Worm (Caenorhabditis elegans) whole organism, young adult: ENCODE results near the gene K07E8.6.

Experiments
- F37B4.10 ChIP-seq: fragments of 200-800 bp; sonication (Bioruptor generic); IDR thresholded peaks from 2 replicates; pipeline ENCODE4 v1.3.6; 2022; ENCODE audit warnings: missing genetic modification characterization, missing compliant biosample characterization
- F55B11.4 ChIP-seq: sonication (generic microtip); optimal IDR thresholded peaks from 2 replicates; lab custom pipeline; 2016; ENCODE audit warnings: missing compliant biosample characterization, missing genetic modification characterization, borderline replicate concordance; ENCODE audit not compliant: insufficient read depth
- ceh-58 ChIP-seq: fragments of 200-800 bp; sonication (Bioruptor generic); IDR thresholded peaks from 2 replicates; pipeline ENCODE4 v1.3.6; 2022; ENCODE audit warnings: missing genetic modification characterization, missing compliant biosample characterization
- egl-44 ChIP-seq: fragments of 200-800 bp; sonication (Bioruptor generic); IDR thresholded peaks from 2 replicates; pipeline ENCODE4 v1.3.6; 2022; ENCODE audit warnings: missing genetic modification reagents, missing genetic modification characterization, missing compliant biosample characterization
- gei-17 ChIP-seq: fragments of 200-800 bp; sonication (Bioruptor generic); optimal IDR thresholded peaks from 2 replicates; lab custom pipeline; 2018; ENCODE audit warnings: mild to moderate bottlenecking, missing genetic modification characterization, missing compliant biosample characterization
- him-1 ChIP-seq: sonication (generic microtip); optimal IDR thresholded peaks from 2 replicates; lab custom pipeline; 2016; ENCODE audit warnings: missing genotype, missing genetic modification reagents, missing genetic modification characterization, missing compliant biosample characterization
- mcd-1 ChIP-seq: fragments of 200-800 bp; sonication (Bioruptor generic); IDR thresholded peaks from 2 replicates; pipeline ENCODE4 v1.3.6; 2022; ENCODE audit warnings: missing genetic modification reagents, missing genetic modification characterization, missing compliant biosample characterization
- sdz-38 ChIP-seq: sonication (generic microtip); optimal IDR thresholded peaks from 2 replicates; lab custom pipeline; 2016; ENCODE audit warnings: missing genotype, missing genetic modification characterization, missing compliant biosample characterization
- unc-130 ChIP-seq: sonication (generic microtip); optimal IDR thresholded peaks from 2 replicates; lab custom pipeline; 2016; ENCODE audit warnings: missing genetic modification reagents, missing genetic modification characterization, missing compliant biosample characterization
- unc-62 ChIP-seq: fragments of 150-350 bp; optimal IDR thresholded peaks from 2 replicates; lab custom pipeline; 2014; ENCODE audit warnings: missing biosample characterization, missing genetic modification reagents, missing genetic modification characterization
- xnd-1 ChIP-seq: sonication (generic microtip); optimal IDR thresholded peaks from 2 replicates; lab custom pipeline; 2016; ENCODE audit warnings: missing genotype, missing genetic modification reagents, missing genetic modification characterization, missing compliant biosample characterization
- zim-3 ChIP-seq: sonication (generic microtip); optimal IDR thresholded peaks from 2 replicates; lab custom pipeline; 2017; ENCODE audit warnings: mild to moderate bottlenecking, missing genetic modification characterization, moderate library complexity, missing compliant biosample characterization

ce11 chrII:622478-622877 is 16.9 kb downstream of the K07E8.6 start:
- TF ChIP-seq egl-44 (GFP tag; lab: Robert Waterston, UW) (no peak), unc-130 (GFP tag; lab: Kevin White, UChicago) (no peak), mcd-1 (GFP tag; lab: Robert Waterston, UW) (no peak), him-1 (tag; lab: Kevin White, UChicago) (no peak), unc-62 (GFP tag; lab: Kevin White, UChicago) (no peak), F55B11.4 (tag; lab: Kevin White, UChicago) (no peak), ceh-58 (GFP tag; lab: Robert Waterston, UW) (no peak), zim-3 (tag; lab: Kevin White, UChicago) (no peak), gei-17 (GFP tag; lab: Kevin White, UChicago) (no peak), F37B4.10 (GFP tag; lab: Robert Waterston, UW) (no peak), sdz-38 (no peak), xnd-1 (tag; lab: Kevin White, UChicago) (no peak)
